Fruit fly (Drosophila melanogaster) whole organism, larva: ENCODE data around the gene comm3.

Source experiments
- noc ChIP-seq: fragments of 200-800 bp; sonication (Bioruptor generic); optimal IDR thresholded peaks from 3 replicates; lab custom pipeline; 2019; ENCODE audit warnings: missing biosample characterization, mild to moderate bottlenecking, missing genetic modification characterization, moderate library complexity

Gene comm3

DNA sequence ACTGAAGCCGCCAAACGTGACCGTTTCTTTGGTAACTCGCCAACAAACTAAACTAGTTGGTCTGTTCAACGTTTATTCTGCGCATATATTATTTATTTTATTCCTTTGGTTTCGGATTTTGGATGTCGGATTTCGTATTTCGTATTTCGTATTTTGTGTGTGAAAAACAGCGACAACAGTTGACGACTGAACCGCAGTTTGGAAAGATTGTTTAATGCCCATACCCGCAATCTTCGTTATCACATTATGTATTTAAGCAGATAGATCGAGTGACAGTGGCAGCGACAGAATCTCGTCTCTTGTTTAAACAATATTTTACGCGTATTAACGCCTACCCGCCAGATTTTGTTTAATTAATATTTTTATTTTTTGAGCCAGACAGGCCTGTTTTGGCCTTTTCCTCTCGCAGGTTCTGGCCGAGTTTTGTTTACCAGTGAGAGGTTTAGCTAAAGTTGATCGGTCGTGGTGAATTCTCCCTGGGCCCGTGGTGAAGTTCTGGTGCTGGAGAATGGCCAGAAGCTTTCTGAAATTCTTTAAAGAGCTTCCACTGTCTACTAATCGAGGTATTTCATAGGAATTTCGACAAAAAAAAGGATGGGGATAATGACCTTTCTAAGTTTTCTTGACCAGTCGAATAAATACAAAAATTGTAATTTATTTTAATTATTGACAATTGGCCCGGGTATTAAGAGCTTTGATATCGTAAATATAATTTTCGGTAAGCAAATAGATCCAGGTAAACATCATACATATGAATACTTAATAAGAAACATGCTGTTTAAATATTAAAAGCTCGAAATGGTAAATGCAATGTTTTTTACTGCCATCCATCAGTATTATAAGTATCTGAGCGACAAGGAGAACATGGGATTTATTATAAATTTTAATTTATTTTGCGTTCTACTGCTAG lies at the start of gene comm3, which contains the start of gene CG43083:
Gene comm3 (minus strand): TSS at position 51 of the 910 bp plus-strand sequence.
Gene CG43083 (plus strand): TSS at position 860 of the 910 bp plus-strand sequence.
- TF ChIP-seq noc (tag; lab: Kevin White, UChicago) = no peak

dm6 chr3L:15695195-15695594 lies 47.6 kb upstream of the comm3 start:
- no peak for TF ChIP-seq noc (tag; lab: Kevin White, UChicago)

DNA sequence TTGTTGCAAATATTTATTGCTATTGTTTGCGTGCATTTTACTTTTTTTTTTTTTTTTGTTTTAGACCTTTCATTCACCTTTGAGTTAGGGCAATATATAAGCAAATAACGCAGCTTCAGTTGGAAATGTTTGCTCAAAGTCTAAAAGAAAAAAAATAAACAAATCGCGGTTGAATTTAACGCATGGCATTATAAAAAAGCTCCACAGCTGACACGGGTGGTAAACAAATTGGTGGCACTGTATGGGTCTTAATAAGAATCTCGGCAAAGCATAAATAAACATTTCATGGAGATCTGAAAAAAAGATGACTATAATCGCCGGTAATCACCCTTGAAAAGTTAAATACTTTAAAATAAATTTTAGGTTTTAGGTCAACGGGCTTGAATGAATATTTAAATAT lies 46.8 kb upstream of the comm3 start:
- TF ChIP-seq noc (tag; lab: Kevin White, UChicago) = peak; percentile 2

DNA sequence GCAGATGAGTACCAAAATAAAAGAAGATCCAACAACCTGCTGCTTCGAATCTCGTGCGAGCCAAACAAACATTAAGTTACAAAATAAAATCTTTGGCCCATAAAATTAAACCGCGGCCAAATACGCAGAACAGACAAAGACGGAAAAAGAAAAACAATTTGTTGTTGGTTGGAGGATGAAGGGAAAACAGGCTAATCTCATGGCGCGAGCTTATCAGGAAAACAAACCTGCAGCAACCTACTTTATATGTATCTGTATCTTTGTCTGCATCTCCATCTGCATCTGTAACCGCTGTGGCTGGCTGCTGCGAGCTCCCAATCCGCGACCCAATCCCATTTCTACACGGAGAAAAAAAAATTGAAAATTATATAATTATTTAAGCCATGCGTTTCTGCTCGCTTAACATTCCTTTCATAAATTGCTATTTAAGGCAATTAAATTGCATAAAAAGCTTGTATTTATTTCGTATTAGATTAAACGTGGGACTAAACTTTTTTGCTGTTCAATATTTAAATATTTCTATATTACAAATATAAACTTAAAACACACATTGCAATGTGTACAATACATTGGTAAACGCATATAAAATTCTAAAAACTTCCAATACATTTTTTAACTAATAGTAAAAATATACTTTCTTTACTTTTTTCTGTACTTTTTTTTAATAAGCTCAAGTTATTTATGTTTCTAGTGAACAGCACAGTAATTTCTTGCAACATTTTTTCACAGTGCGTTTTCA lies 45.4 kb upstream of the comm3 start:
- no peak for TF ChIP-seq noc (tag; lab: Kevin White, UChicago)

- no peak for TF ChIP-seq noc (tag; lab: Kevin White, UChicago)
These were observed 44.8 kb upstream of the comm3 start for dm6 chr3L:15692388-15692787.

- TF ChIP-seq noc (tag; lab: Kevin White, UChicago) = no peak
These were observed 44.4 kb upstream of the comm3 start, which contains the start of gene CG34451 for dm6 chr3L:15691968-15692367. TSS of gene CG34451 (minus strand) at chr3L:15692068.

DNA sequence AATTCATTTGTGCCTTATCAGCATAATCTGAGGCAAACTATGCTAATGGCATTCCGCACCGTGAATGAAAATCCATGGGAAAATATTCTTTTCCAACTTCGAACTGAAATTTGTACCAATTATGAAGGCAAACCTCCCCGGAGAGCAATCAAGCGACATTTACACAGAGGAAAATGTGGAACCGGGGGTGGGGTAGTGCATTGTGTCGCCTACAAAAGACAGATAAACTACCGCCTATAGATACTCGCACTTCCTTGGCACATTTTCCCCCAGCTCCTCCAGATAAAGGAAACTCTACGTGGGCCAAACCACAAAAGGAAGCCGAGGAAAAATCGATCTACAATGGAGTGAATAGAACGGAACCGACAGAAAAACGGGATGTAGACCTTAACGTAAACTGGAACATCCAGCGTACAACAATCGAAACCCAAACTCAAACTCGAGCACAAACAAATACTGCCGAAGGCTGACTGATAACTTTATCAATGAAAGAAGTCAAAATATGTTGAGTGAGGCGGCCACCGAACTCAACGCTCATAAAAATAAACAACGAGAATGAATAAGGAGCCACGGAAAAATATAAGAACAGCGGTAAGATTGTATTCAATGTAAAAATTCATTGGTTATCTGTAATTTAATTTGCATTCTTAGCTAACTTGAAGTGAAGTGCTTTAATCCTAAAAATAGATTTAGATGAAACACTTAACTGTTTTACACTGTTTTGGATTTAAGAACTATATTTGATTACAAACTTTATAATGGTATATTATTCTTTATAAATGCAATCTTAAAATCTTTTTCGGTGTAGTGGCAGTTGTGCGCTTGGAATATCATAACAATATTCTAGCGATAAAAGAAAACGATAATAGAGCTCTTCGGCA lies 43.4 kb upstream of the comm3 start:
- peak; percentile 31 for TF ChIP-seq noc (tag; lab: Kevin White, UChicago)

DNA sequence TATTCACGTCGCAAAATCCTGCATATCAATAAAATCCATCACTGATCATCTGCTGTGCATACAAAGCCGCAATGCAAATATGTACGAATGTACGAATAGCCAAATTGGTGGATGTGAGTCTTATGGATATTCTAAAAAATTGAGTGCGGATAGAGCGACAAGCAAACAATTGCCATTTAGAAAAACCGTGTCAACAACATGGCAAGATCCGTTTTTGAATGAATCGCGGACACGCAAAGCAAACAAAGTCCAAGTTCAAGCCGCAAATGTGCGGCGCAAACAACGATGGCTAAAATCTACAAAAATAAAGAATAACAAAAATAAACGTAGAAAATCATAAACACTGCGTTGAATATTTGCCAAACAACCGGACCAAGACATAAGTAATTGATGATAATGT lies 42.0 kb upstream of the comm3 start:
- TF ChIP-seq noc (tag; lab: Kevin White, UChicago) = peak; percentile 48

- no peak for TF ChIP-seq noc (tag; lab: Kevin White, UChicago)
These were observed 40.2 kb upstream of the comm3 start, which contains the start of gene CG34452 for dm6 chr3L:15687802-15688201. TSS of gene CG34452 (minus strand) at chr3L:15687902.

- TF ChIP-seq noc (tag; lab: Kevin White, UChicago) = no peak
These were observed 36.5 kb upstream of the comm3 start for dm6 chr3L:15684017-15684416.

- no peak for TF ChIP-seq noc (tag; lab: Kevin White, UChicago)
These were observed 35.9 kb upstream of the comm3 start, which contains the start of the genes CG7579 and Pgant8 for dm6 chr3L:15683345-15683922. TSS of gene CG7579 (minus strand) at chr3L:15683445. TSS of gene Pgant8 (plus strand) at chr3L:15683872.

- no peak for TF ChIP-seq noc (tag; lab: Kevin White, UChicago)
These were observed 31.9 kb upstream of the comm3 start, which contains the start of gene CG7304 for dm6 chr3L:15679420-15679819. TSS of gene CG7304 (plus strand) at chr3L:15679720.

DNA sequence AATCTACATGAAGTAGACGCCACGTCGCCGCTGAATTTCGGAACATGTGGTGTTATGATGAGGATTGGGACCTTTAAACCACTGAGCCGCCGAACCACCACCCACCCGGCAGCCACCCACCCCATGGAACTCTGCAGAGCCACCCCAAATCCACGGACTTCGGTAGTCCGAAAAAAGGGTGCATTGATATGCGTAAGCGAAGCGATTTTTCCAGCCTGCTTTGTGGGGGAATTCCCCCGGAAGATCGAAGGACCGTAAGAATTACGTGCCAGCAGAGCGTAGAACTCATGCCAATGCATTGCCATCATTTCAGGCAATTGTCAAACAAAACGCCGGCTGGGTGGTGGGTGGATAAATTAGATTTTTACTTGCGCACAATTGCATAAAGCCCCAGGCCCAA lies 30.7 kb upstream of the comm3 start:
- no peak for TF ChIP-seq noc (tag; lab: Kevin White, UChicago)

- no peak for TF ChIP-seq noc (tag; lab: Kevin White, UChicago)
These were observed 30.1 kb upstream of the comm3 start for dm6 chr3L:15677662-15678061.

dm6 chr3L:15675111-15675510 lies 27.5 kb upstream of the comm3 start:
- no peak for TF ChIP-seq noc (tag; lab: Kevin White, UChicago)
